Fruit fly (Drosophila melanogaster) whole organism, wandering third instar larva: ENCODE data around the gene CG12182.
A peak's percentile ranks its signal among the peaks of the same experiment; 100 is the strongest.

Experiments
- Abd-B ChIP-seq: fragments of >200 bp; optimal IDR thresholded peaks from 2 replicates; lab custom pipeline; 2017; ENCODE audit warnings: missing biosample characterization, missing genetic modification characterization
- CG32264 ChIP-seq: fragments of 200-800 bp; sonication (Bioruptor generic); optimal IDR thresholded peaks from 2 replicates; lab custom pipeline; 2016; ENCODE audit warnings: missing biosample characterization, missing genetic modification characterization
- CG9705 ChIP-seq: fragments of 200-800 bp; sonication (Bioruptor generic); optimal IDR thresholded peaks from 2 replicates; lab custom pipeline; 2018; ENCODE audit warnings: missing biosample characterization, mild to moderate bottlenecking, missing genetic modification characterization
- CrebA ChIP-seq: fragments of 200-800 bp; sonication (Bioruptor generic); optimal IDR thresholded peaks from 2 replicates; lab custom pipeline; 2016; ENCODE audit warnings: missing biosample characterization, mild to moderate bottlenecking, missing genetic modification characterization, borderline replicate concordance
- Dfd ChIP-seq: fragments of >200 bp; optimal IDR thresholded peaks from 2 replicates; lab custom pipeline; 2017; ENCODE audit warnings: missing biosample characterization, missing genetic modification characterization
- Dif ChIP-seq: fragments of 200-275, 200-300 bp; sonication (Bioruptor generic); optimal IDR thresholded peaks from 2 replicates; lab custom pipeline; 2018; ENCODE audit warnings: missing biosample characterization, missing genetic modification characterization; ENCODE audit not compliant: partially characterized antibody
- GATAd ChIP-seq: sonication (Bioruptor generic); optimal IDR thresholded peaks from 2 replicates; lab custom pipeline; 2016; ENCODE audit warnings: missing biosample characterization, missing genetic modification characterization
- HLH106 ChIP-seq: fragments of 200-800 bp; optimal IDR thresholded peaks from 3 replicates; lab custom pipeline; 2019; ENCODE audit warnings: missing biosample characterization, mild to moderate bottlenecking, missing genetic modification characterization, moderate library complexity
- Hnf4 ChIP-seq: fragments of 200-800 bp; sonication (Bioruptor generic); optimal IDR thresholded peaks from 2 replicates; lab custom pipeline; 2016; ENCODE audit warnings: missing biosample characterization, mild to moderate bottlenecking, missing genetic modification characterization
- Hr78 ChIP-seq: fragments of >200 bp; optimal IDR thresholded peaks from 2 replicates; lab custom pipeline; 2017; ENCODE audit warnings: missing biosample characterization, missing genetic modification characterization
- Hr83 ChIP-seq: fragments of 200-300 bp; sonication (Bioruptor generic); optimal IDR thresholded peaks from 2 replicates; lab custom pipeline; 2016; ENCODE audit warnings: missing biosample characterization, mild to moderate bottlenecking, missing genetic modification characterization, moderate library complexity; ENCODE audit not compliant: poor library complexity, severe bottlenecking
- Jra ChIP-seq: sonication (Bioruptor generic); optimal IDR thresholded peaks from 2 replicates; lab custom pipeline; 2016; ENCODE audit warnings: missing biosample characterization, missing genetic modification characterization
- Mio ChIP-seq: sonication (Bioruptor generic); optimal IDR thresholded peaks from 2 replicates; lab custom pipeline; 2016; ENCODE audit warnings: missing biosample characterization, missing genetic modification characterization
- Myc ChIP-seq: fragments of >200 bp; optimal IDR thresholded peaks from 2 replicates; lab custom pipeline; 2017
- N ChIP-seq: fragments of >200 bp; optimal IDR thresholded peaks from 2 replicates; lab custom pipeline; 2018; ENCODE audit warnings: missing biosample characterization, missing external identifiers, missing genetic modification characterization
- OdsH ChIP-seq: fragments of 200-800 bp; sonication (Bioruptor generic); optimal IDR thresholded peaks from 2 replicates; lab custom pipeline; 2016; ENCODE audit warnings: missing biosample characterization, mild to moderate bottlenecking, missing genetic modification characterization
- Rel ChIP-seq, 2 experiments: fragments of 200-800 bp; sonication (Bioruptor generic) in 1 of 2; optimal IDR thresholded peaks; 2 replicates in 1 of 2; 3 replicates in 1 of 2; lab custom pipeline; 2016 to 2019; ENCODE audit warnings: mild to moderate bottlenecking in 2 of 2, missing biosample characterization in 2 of 2, missing genetic modification characterization in 2 of 2, moderate library complexity in 1 of 2
- Sp1 ChIP-seq: fragments of 200-800 bp; sonication (Bioruptor generic); optimal IDR thresholded peaks from 3 replicates; lab custom pipeline; 2019; ENCODE audit warnings: missing biosample characterization, mild to moderate bottlenecking, missing genetic modification characterization, moderate library complexity
- Vsx2 ChIP-seq: fragments of 200-300, 225-300 bp; sonication (Bioruptor generic); optimal IDR thresholded peaks from 2 replicates; lab custom pipeline; 2018; ENCODE audit warnings: missing biosample characterization, missing genetic modification characterization; ENCODE audit not compliant: partially characterized antibody
- br ChIP-seq: fragments of 200-800 bp; sonication (Bioruptor generic); optimal IDR thresholded peaks from 2 replicates; lab custom pipeline; 2016; ENCODE audit warnings: missing biosample characterization, missing genetic modification characterization
- brk ChIP-seq: fragments of 200-800 bp; sonication (Bioruptor generic); optimal IDR thresholded peaks from 2 replicates; lab custom pipeline; 2016; ENCODE audit warnings: missing biosample characterization, mild to moderate bottlenecking, missing genetic modification characterization
- dl ChIP-seq, 2 experiments: fragments of 175-275, 200-275 bp in 1 of 2; fragments of 200-275 bp in 1 of 2; sonication (Bioruptor generic); optimal IDR thresholded peaks; lab custom pipeline; 2018; ENCODE audit warnings: mild to moderate bottlenecking in 2 of 2, missing biosample characterization in 2 of 2, missing genetic modification characterization in 2 of 2, moderate library complexity in 2 of 2; ENCODE audit not compliant: partially characterized antibody in 2 of 2, insufficient read depth in 1 of 2
- dmrt93B ChIP-seq: fragments of 200-800 bp; sonication (Bioruptor generic); optimal IDR thresholded peaks from 2 replicates; lab custom pipeline; 2018; ENCODE audit warnings: missing biosample characterization, mild to moderate bottlenecking, missing genetic modification characterization
- dsf ChIP-seq: sonication (Bioruptor generic); optimal IDR thresholded peaks from 2 replicates; lab custom pipeline; 2016; ENCODE audit warnings: missing biosample characterization, missing genetic modification characterization, borderline replicate concordance
- ey ChIP-seq: fragments of 200-800 bp; sonication (Bioruptor generic); optimal IDR thresholded peaks from 2 replicates; lab custom pipeline; 2016; ENCODE audit warnings: missing biosample characterization, missing genetic modification characterization
- foxo ChIP-seq, 2 experiments: fragments of 200-800 bp; sonication (Bioruptor generic); optimal IDR thresholded peaks; 2 replicates in 1 of 2; 3 replicates in 1 of 2; lab custom pipeline; 2016 to 2017; ENCODE audit warnings: missing biosample characterization in 2 of 2, missing genetic modification characterization in 2 of 2
- fru ChIP-seq: fragments of 200-800 bp; sonication (Bioruptor generic); optimal IDR thresholded peaks from 3 replicates; lab custom pipeline; 2016; ENCODE audit warnings: missing biosample characterization, mild to moderate bottlenecking, missing genetic modification characterization
- h ChIP-seq: fragments of 200-800 bp; sonication (Bioruptor generic); optimal IDR thresholded peaks from 3 replicates; lab custom pipeline; 2016; ENCODE audit warnings: missing biosample characterization, mild to moderate bottlenecking, missing genetic modification characterization
- jim ChIP-seq: fragments of 175-275, 200-325 bp; sonication (Bioruptor generic); optimal IDR thresholded peaks from 2 replicates; lab custom pipeline; 2016; ENCODE audit warnings: missing biosample characterization, mild to moderate bottlenecking, missing genetic modification characterization
- lola ChIP-seq: fragments of >200 bp; optimal IDR thresholded peaks from 2 replicates; lab custom pipeline; 2017; ENCODE audit warnings: missing biosample characterization, missing genetic modification characterization
- pan ChIP-seq: fragments of >200 bp; optimal IDR thresholded peaks from 2 replicates; lab custom pipeline; 2017
- psq ChIP-seq: fragments of 200-800 bp; sonication (Bioruptor generic); optimal IDR thresholded peaks from 3 replicates; lab custom pipeline; 2017; ENCODE audit warnings: missing biosample characterization, mild to moderate bottlenecking, missing genetic modification characterization, moderate library complexity
- rgr ChIP-seq: fragments of 200-800 bp; sonication (Bioruptor generic); optimal IDR thresholded peaks from 3 replicates; lab custom pipeline; 2016; ENCODE audit warnings: missing biosample characterization, mild to moderate bottlenecking, missing genetic modification characterization
- sage ChIP-seq: fragments of 200-800 bp; sonication (Bioruptor generic); optimal IDR thresholded peaks from 2 replicates; lab custom pipeline; 2016; ENCODE audit warnings: missing biosample characterization, mild to moderate bottlenecking, missing genetic modification characterization
- sv ChIP-seq: fragments of 200-800 bp; sonication (Bioruptor generic); optimal IDR thresholded peaks from 3 replicates; lab custom pipeline; 2016; ENCODE audit warnings: missing biosample characterization, missing genetic modification characterization
- tai ChIP-seq: sonication (Bioruptor generic); optimal IDR thresholded peaks from 2 replicates; lab custom pipeline; 2016; ENCODE audit warnings: missing biosample characterization, missing genetic modification characterization
- usp ChIP-seq: fragments of >200 bp; optimal IDR thresholded peaks from 2 replicates; lab custom pipeline; 2017; ENCODE audit warnings: missing biosample characterization, missing genetic modification characterization
- woc ChIP-seq: sonication (Bioruptor generic); optimal IDR thresholded peaks from 2 replicates; lab custom pipeline; 2016; ENCODE audit warnings: missing biosample characterization, mild to moderate bottlenecking, missing genetic modification characterization

CG12182 gene

dm6 chr3L:2587562-2587918, 11.8 kb downstream of the CG12182 start:
- TF ChIP-seq dsf, result no peak
- TF ChIP-seq sage (GFP tag; lab: Kevin White, UChicago), result no peak
- no peak for TF ChIP-seq lola (GFP tag; lab: Kevin White, UChicago)
- TF ChIP-seq ey, result no peak
- TF ChIP-seq Hr78 (GFP tag; lab: Kevin White, UChicago), result no peak
- TF ChIP-seq br (GFP tag; lab: Kevin White, UChicago), result no peak
- no peak for TF ChIP-seq Vsx2 (GFP tag; lab: Kevin White, UChicago)
- TF ChIP-seq CrebA (GFP tag; lab: Kevin White, UChicago), result no peak
- no peak for TF ChIP-seq Mio
- TF ChIP-seq fru (GFP tag; lab: Kevin White, UChicago), result no peak
- TF ChIP-seq Sp1 (GFP tag; lab: Kevin White, UChicago), result no peak
- no peak for TF ChIP-seq OdsH (GFP tag; lab: Kevin White, UChicago)
- TF ChIP-seq Hnf4, result no peak
- no peak for TF ChIP-seq rgr (GFP tag; lab: Kevin White, UChicago)
- no peak for TF ChIP-seq foxo (GFP tag; optimal IDR thresholded peaks at IDR 0.05; lab: Kevin White, UChicago)
- TF ChIP-seq Rel (GFP tag; optimal IDR thresholded peaks at IDR 0.05; lab: Kevin White, UChicago), result no peak
- no peak for TF ChIP-seq Rel (tag; optimal IDR thresholded peaks at IDR 0.05; lab: Kevin White, UChicago)
- no peak for TF ChIP-seq Hr83

dm6 chr3L:2586804-2587561, 12.4 kb downstream of the CG12182 start, which contains the start of gene RpL8:
TSS of gene RpL8 (plus strand) at chr3L:2587456.
- TF ChIP-seq Sp1 (GFP tag; lab: Kevin White, UChicago) (peak; percentile 85), rgr (GFP tag; lab: Kevin White, UChicago) (peak; percentile 82), CG9705 (GFP tag; lab: Kevin White, UChicago) (peak; percentile 84), fru (GFP tag; lab: Kevin White, UChicago) (peak; percentile 49), Hnf4 (peak; percentile 51), dl (GFP tag; optimal IDR thresholded peaks at IDR 0.05; lab: Kevin White, UChicago; ENCODE audit: insufficient read depth in 1 of 2, partially characterized antibody in 2 of 2) (no peak), N (GFP tag; lab: Kevin White, UChicago) (peak; percentile 28), Hr83 (peak; percentile 95), Hr78 (GFP tag; lab: Kevin White, UChicago) (no peak), psq (peak; percentile 55), HLH106 (tag; lab: Kevin White, UChicago) (peak; percentile 71), dsf (peak; percentile 13), dmrt93B (GFP tag; lab: Kevin White, UChicago) (peak; percentile 85), OdsH (GFP tag; lab: Kevin White, UChicago) (peak; percentile 40), Abd-B (no peak), Dfd (GFP tag; lab: Kevin White, UChicago) (no peak), jim (GFP tag; lab: Kevin White, UChicago) (no peak), Jra (peak; percentile 22), CG32264 (GFP tag; lab: Kevin White, UChicago) (no peak), GATAd (no peak), pan (lab: Kevin White, UChicago) (no peak), tai (GFP tag; lab: Kevin White, UChicago) (no peak), brk (GFP tag; lab: Kevin White, UChicago) (peak; percentile 32), sv (GFP tag; lab: Kevin White, UChicago) (peak; percentile 65), woc (GFP tag; lab: Kevin White, UChicago) (peak; percentile 60), lola (GFP tag; lab: Kevin White, UChicago) (no peak), sage (GFP tag; lab: Kevin White, UChicago) (peak; percentile 46), br (GFP tag; lab: Kevin White, UChicago) (peak; percentile 53), Vsx2 (GFP tag; lab: Kevin White, UChicago) (no peak), ey (peak; percentile 28), h (GFP tag; lab: Kevin White, UChicago) (peak; percentile 55), Mio (peak; percentile 33), foxo (GFP tag; optimal IDR thresholded peaks at IDR 0.05; lab: Kevin White, UChicago) (peak in 1 of 2 experiments; percentile 63), Rel (GFP tag; optimal IDR thresholded peaks at IDR 0.05; lab: Kevin White, UChicago) (no peak), Rel (tag; optimal IDR thresholded peaks at IDR 0.05; lab: Kevin White, UChicago) (peak; percentile 41), usp (no peak), Myc (peak; percentile 29), Dif (GFP tag; lab: Kevin White, UChicago) (no peak), CrebA (GFP tag; lab: Kevin White, UChicago) (no peak)
